Worm (Caenorhabditis elegans): ENCODE measurements around the gene srbc-9.
"Not testable (repeated sequence)": the region's sequence is repeated elsewhere in the genome, so short reads cannot be mapped to it uniquely, and the experiment has no call there.

The srbc-9 gene

DNA sequence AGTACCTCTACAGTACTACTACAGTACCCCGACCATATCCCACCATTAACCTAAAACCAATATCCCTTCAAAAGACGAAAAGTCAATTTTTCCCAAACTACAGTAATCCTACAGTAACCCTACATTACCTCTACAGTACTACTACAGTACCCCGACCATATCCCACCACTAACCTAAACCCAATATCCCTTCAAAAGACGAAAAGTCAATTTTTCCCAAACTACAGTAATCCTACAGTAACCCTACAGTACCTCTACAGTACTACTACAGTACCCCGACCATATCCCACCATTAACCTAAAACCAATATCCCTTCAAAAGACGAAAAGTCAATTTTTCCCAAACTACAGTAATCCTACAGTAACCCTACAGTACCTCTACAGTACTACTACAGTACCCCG lies 45.9 kb downstream of the srbc-9 start, which contains the start of gene nhr-141:
Gene nhr-141 (plus strand): TSS at position 331 of the 400 bp plus-strand sequence.
- not testable (repeated sequence) for TF ChIP-seq ceh-22, pha-2, nhr-232 (tag; optimal IDR thresholded peaks at IDR 0.05)

DNA sequence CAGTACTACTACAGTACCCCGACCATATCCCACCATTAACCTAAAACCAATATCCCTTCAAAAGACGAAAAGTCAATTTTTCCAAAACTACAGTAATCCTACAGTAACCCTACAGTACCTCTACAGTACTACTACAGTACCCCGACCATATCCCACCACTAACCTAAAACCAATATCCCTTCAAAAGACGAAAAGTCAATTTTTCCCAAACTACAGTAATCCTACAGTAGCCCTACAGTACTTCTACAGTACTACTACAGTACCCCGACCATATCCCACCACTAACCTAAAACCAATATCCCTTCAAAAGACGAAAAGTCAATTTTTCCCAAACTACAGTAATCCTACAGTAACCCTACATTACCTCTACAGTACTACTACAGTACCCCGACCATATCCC lies 46.8 kb downstream of the srbc-9 start:
- TF ChIP-seq ceh-45 (GFP tag; IDR thresholded peaks at IDR 0.05), result peak; percentile 60; the same call in 1 of the 2 replicates

DNA sequence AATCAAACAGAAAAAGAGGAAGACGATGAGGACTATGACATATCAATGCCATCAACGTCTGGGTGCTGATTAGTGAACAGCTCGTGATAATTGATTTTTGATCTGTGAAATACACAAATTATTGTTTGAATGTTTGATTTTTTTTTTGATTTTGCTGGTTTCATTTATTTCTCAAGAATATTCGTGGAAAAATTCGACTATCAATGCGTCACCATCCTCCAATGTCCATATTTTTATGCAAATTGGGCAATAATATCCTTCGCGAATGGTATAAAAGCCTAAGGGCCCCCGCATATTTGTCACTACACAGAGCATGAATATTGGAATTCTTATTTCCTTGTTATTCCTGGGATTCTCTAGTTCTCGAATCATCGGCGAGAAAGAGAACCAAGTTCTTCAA lies 50.4 kb downstream of the srbc-9 start, which contains the start of gene try-13:
Gene try-13 (plus strand): TSS at position 301 of the 400 bp plus-strand sequence.
- TF ChIP-seq ceh-34 (tag; optimal IDR thresholded peaks at IDR 0.05), result no peak
- no peak for TF ChIP-seq pha-2 (tag; optimal IDR thresholded peaks at IDR 0.05)
- no peak for TF ChIP-seq ceh-24 (tag; optimal IDR thresholded peaks at IDR 0.05)
- no peak for TF ChIP-seq elt-2 (tag; optimal IDR thresholded peaks at IDR 0.05)
- TF ChIP-seq sox-4 (tag; optimal IDR thresholded peaks at IDR 0.05), result no peak
- TF ChIP-seq ttx-3 (tag; optimal IDR thresholded peaks at IDR 0.05), result no peak
- no peak for TF ChIP-seq C08G9.2 (tag; optimal IDR thresholded peaks at IDR 0.05)
- TF ChIP-seq eyg-1 (tag; optimal IDR thresholded peaks at IDR 0.05), result no peak

All from whole organism, late embryonic.